Worm (Caenorhabditis elegans) whole organism, midembryonic: ENCODE data around the gene Y116F11B.9.

Experiments
- cog-1 ChIP-seq: sonication (generic microtip); optimal IDR thresholded peaks from 2 replicates; lab custom pipeline; 2016; ENCODE audit warnings: missing genetic modification characterization, missing compliant biosample characterization
- flt-1 ChIP-seq: fragments of 200-800 bp; sonication (Bioruptor generic); IDR thresholded peaks from 2 replicates; pipeline ENCODE4 v1.3.6; 2022; ENCODE audit warnings: missing genetic modification characterization, missing compliant biosample characterization
- ref-1 ChIP-seq: fragments of 200-800 bp; sonication (Bioruptor generic); conservative IDR thresholded peaks from 2 replicates; pipeline ENCODE4 v1.3.6; 2022; ENCODE audit warnings: missing genetic modification reagents, missing genetic modification characterization, missing compliant biosample characterization
- ztf-29 ChIP-seq: fragments of 200-800 bp; sonication (Bioruptor generic); IDR thresholded peaks from 2 replicates; pipeline ENCODE4 v1.3.6; 2022; ENCODE audit warnings: missing genetic modification reagents, missing genetic modification characterization, missing compliant biosample characterization

DNA sequence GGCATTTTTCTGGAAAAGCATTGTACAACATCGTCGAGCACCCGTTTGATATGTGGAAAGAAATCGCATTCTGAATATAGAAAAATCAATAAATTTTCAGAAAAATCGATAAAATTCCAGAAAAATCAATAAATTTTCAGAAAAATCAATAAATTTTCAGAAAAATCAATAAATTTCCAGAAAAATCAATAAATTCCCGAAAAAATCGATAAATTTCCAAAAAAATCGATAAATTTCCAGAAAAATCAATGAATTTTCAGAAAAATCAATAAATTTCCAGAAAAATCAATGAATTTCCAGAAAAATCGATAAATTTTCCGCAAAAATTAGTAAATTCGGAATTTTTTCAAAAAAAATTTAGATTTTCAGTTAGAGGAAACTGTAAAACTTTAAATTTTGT is 39.6 kb upstream of the Y116F11B.9 start, which contains the start of gene fars-2:
- TF ChIP-seq ref-1 (GFP tag; lab: Robert Waterston, UW) = no peak
- no peak for TF ChIP-seq cog-1 (tag; lab: Kevin White, UChicago)
- no peak for TF ChIP-seq flt-1 (GFP tag; lab: Robert Waterston, UW)
- no peak for TF ChIP-seq ztf-29 (GFP tag; lab: Robert Waterston, UW)
